Worm (Caenorhabditis elegans): ENCODE data around the gene T05H10.8.

T05H10.8 gene

ce11 chrII:8093283-8093682 is 34.4 kb downstream of the T05H10.8 start:
- TF ChIP-seq ztf-23 (GFP tag; IDR thresholded peaks at IDR 0.05), result no peak
- TF ChIP-seq ref-1 (GFP tag; conservative IDR thresholded peaks at IDR 0.05), result no peak
- TF ChIP-seq med-1 (GFP tag; optimal IDR thresholded peaks at IDR 0.05; ENCODE audit: insufficient read depth), result no peak
- TF ChIP-seq T22C8.4 (GFP tag; IDR thresholded peaks at IDR 0.05), result no peak
- no peak for TF ChIP-seq flt-1 (GFP tag; IDR thresholded peaks at IDR 0.05)
- no peak for TF ChIP-seq ztf-29 (GFP tag; IDR thresholded peaks at IDR 0.05)
- TF ChIP-seq cog-1 (tag; optimal IDR thresholded peaks at IDR 0.05), result no peak
- TF ChIP-seq klf-2 (GFP tag; conservative IDR thresholded peaks at IDR 0.05), result no peak
- no peak for TF ChIP-seq tab-1 (GFP tag; IDR thresholded peaks at IDR 0.05)

- no peak for TF ChIP-seq tab-1 (GFP tag; IDR thresholded peaks at IDR 0.05)
- TF ChIP-seq med-1 (GFP tag; optimal IDR thresholded peaks at IDR 0.05; ENCODE audit: insufficient read depth), result no peak
- TF ChIP-seq flt-1 (GFP tag; IDR thresholded peaks at IDR 0.05), result no peak
- no peak for TF ChIP-seq cog-1 (tag; optimal IDR thresholded peaks at IDR 0.05)
- no peak for TF ChIP-seq klf-2 (GFP tag; conservative IDR thresholded peaks at IDR 0.05)
- TF ChIP-seq ztf-23 (GFP tag; IDR thresholded peaks at IDR 0.05), result no peak
- TF ChIP-seq ref-1 (GFP tag; conservative IDR thresholded peaks at IDR 0.05), result no peak
- TF ChIP-seq T22C8.4 (GFP tag; IDR thresholded peaks at IDR 0.05), result no peak
- TF ChIP-seq ztf-29 (GFP tag; IDR thresholded peaks at IDR 0.05), result no peak
Observed at ce11 chrII:8093914-8094313, 35.0 kb downstream of the T05H10.8 start.

- TF ChIP-seq med-1 (GFP tag; optimal IDR thresholded peaks at IDR 0.05; ENCODE audit: insufficient read depth) (no peak), ref-1 (GFP tag; conservative IDR thresholded peaks at IDR 0.05) (no peak), ztf-29 (GFP tag; IDR thresholded peaks at IDR 0.05) (no peak), cog-1 (tag; optimal IDR thresholded peaks at IDR 0.05) (no peak)
Observed at ce11 chrII:8099212-8099784, 40.4 kb downstream of the T05H10.8 start.

- TF ChIP-seq tab-1 (GFP tag; IDR thresholded peaks at IDR 0.05) (no peak), med-1 (GFP tag; optimal IDR thresholded peaks at IDR 0.05; ENCODE audit: insufficient read depth) (no peak), ztf-23 (GFP tag; IDR thresholded peaks at IDR 0.05) (no peak), flt-1 (GFP tag; IDR thresholded peaks at IDR 0.05) (no peak), klf-2 (GFP tag; conservative IDR thresholded peaks at IDR 0.05) (no peak), T22C8.4 (GFP tag; IDR thresholded peaks at IDR 0.05) (no peak), ref-1 (GFP tag; conservative IDR thresholded peaks at IDR 0.05) (no peak), ztf-29 (GFP tag; IDR thresholded peaks at IDR 0.05) (no peak), cog-1 (tag; optimal IDR thresholded peaks at IDR 0.05) (no peak)
Observed at ce11 chrII:8102041-8102440, 43.2 kb downstream of the T05H10.8 start, which contains the start of gene sre-2. sre-2 (minus strand) TSS chrII:8102141.

ce11 chrII:8104998-8105397 is 46.1 kb downstream of the T05H10.8 start, which contains the start of gene sfxn-5:
sfxn-5 (minus strand) TSS chrII:8105052.
- no peak for TF ChIP-seq klf-2 (GFP tag; conservative IDR thresholded peaks at IDR 0.05)
- TF ChIP-seq cog-1 (tag; optimal IDR thresholded peaks at IDR 0.05), result no peak
- no peak for TF ChIP-seq ref-1 (GFP tag; conservative IDR thresholded peaks at IDR 0.05)
- no peak for TF ChIP-seq med-1 (GFP tag; optimal IDR thresholded peaks at IDR 0.05; ENCODE audit: insufficient read depth)
- TF ChIP-seq T22C8.4 (GFP tag; IDR thresholded peaks at IDR 0.05), result no peak
- no peak for TF ChIP-seq ztf-23 (GFP tag; IDR thresholded peaks at IDR 0.05)
- TF ChIP-seq tab-1 (GFP tag; IDR thresholded peaks at IDR 0.05), result no peak
- no peak for TF ChIP-seq flt-1 (GFP tag; IDR thresholded peaks at IDR 0.05)
- no peak for TF ChIP-seq ztf-29 (GFP tag; IDR thresholded peaks at IDR 0.05)

- TF ChIP-seq med-1 (GFP tag; optimal IDR thresholded peaks at IDR 0.05; ENCODE audit: insufficient read depth) (peak; percentile 87), flt-1 (GFP tag; IDR thresholded peaks at IDR 0.05) (peak; percentile 97), ztf-29 (GFP tag; IDR thresholded peaks at IDR 0.05) (peak; percentile 92), tab-1 (GFP tag; IDR thresholded peaks at IDR 0.05) (peak; percentile 97), klf-2 (GFP tag; conservative IDR thresholded peaks at IDR 0.05) (no peak; the same call in 1 of the 2 replicates), ztf-23 (GFP tag; IDR thresholded peaks at IDR 0.05) (peak; percentile 94), T22C8.4 (GFP tag; IDR thresholded peaks at IDR 0.05) (peak; percentile 94), cog-1 (tag; optimal IDR thresholded peaks at IDR 0.05) (peak; percentile 82), ref-1 (GFP tag; conservative IDR thresholded peaks at IDR 0.05) (peak; percentile 89)
Observed at ce11 chrII:8106921-8107695, 48.2 kb downstream of the T05H10.8 start, which contains the start of the genes chst-1 and C41C4.9. chst-1 (minus strand) TSS chrII:8106971. C41C4.9 (plus strand) TSS chrII:8107645.
